Fruit fly (Drosophila melanogaster) whole organism, adult: Measurements from ENCODE around the gene Lectin-galC1.

Experiments
- CG11617 ChIP-seq: fragments of 200-800 bp; sonication (Bioruptor generic); optimal IDR thresholded peaks from 2 replicates; lab custom pipeline; 2017; ENCODE audit warnings: mild to moderate bottlenecking, missing biosample characterization, missing genetic modification reagents, missing genetic modification characterization
- CG12768 ChIP-seq: fragments of 200-800 bp; sonication (Bioruptor generic); optimal IDR thresholded peaks from 2 replicates; lab custom pipeline; 2017; ENCODE audit warnings: missing biosample characterization, missing genetic modification characterization, mild to moderate bottlenecking, moderate library complexity, missing genetic modification reagents
- CG14711 ChIP-seq: fragments of 200-800 bp; sonication (Bioruptor generic); optimal IDR thresholded peaks from 2 replicates; lab custom pipeline; 2018; ENCODE audit warnings: missing biosample characterization, mild to moderate bottlenecking, missing genetic modification characterization, moderate library complexity
- CG1620 ChIP-seq: fragments of 200-800 bp; sonication (Bioruptor generic); optimal IDR thresholded peaks from 2 replicates; lab custom pipeline; 2016; ENCODE audit warnings: missing biosample characterization, missing genetic modification characterization
- CG33017 ChIP-seq: fragments of 200-800 bp; sonication (Bioruptor generic); optimal IDR thresholded peaks from 2 replicates; lab custom pipeline; 2018; ENCODE audit warnings: missing biosample characterization, mild to moderate bottlenecking, missing genetic modification characterization, moderate library complexity
- CG5204 ChIP-seq: fragments of 200-800 bp; sonication (Bioruptor generic); optimal IDR thresholded peaks from 2 replicates; lab custom pipeline; 2016; ENCODE audit warnings: missing biosample characterization, missing genetic modification characterization
- CG7045 ChIP-seq: fragments of 200-800 bp; sonication (Bioruptor generic); optimal IDR thresholded peaks from 2 replicates; lab custom pipeline; 2017; ENCODE audit warnings: missing biosample characterization, mild to moderate bottlenecking, missing genetic modification characterization
- CG7101 ChIP-seq: fragments of 200-800 bp; sonication (Bioruptor generic); optimal IDR thresholded peaks from 2 replicates; lab custom pipeline; 2018; ENCODE audit warnings: missing biosample characterization, mild to moderate bottlenecking, missing genetic modification characterization, moderate library complexity
- Clk ChIP-seq: fragments of 200-800 bp; sonication (Bioruptor generic); optimal IDR thresholded peaks from 2 replicates; lab custom pipeline; 2017; ENCODE audit warnings: missing biosample characterization, missing genetic modification characterization
- Crg-1 ChIP-seq: fragments of 200-800 bp; sonication (Bioruptor generic); optimal IDR thresholded peaks from 2 replicates; lab custom pipeline; 2016; ENCODE audit warnings: missing biosample characterization, missing genetic modification characterization
- Hr96 ChIP-seq: fragments of 200-800 bp; sonication (Bioruptor generic); optimal IDR thresholded peaks from 2 replicates; lab custom pipeline; 2016; ENCODE audit warnings: missing biosample characterization, missing genetic modification characterization
- Mnt ChIP-seq: fragments of 200-800 bp; sonication (Bioruptor generic); optimal IDR thresholded peaks from 2 replicates; lab custom pipeline; 2016; ENCODE audit warnings: missing biosample characterization, mild to moderate bottlenecking, missing genetic modification characterization
- bab1 ChIP-seq: fragments of 200-800 bp; sonication (Bioruptor generic); optimal IDR thresholded peaks from 3 replicates; lab custom pipeline; 2019; ENCODE audit warnings: missing biosample characterization, mild to moderate bottlenecking, missing genetic modification characterization, moderate library complexity
- cic ChIP-seq: fragments of 200-800 bp; sonication (Bioruptor generic); optimal IDR thresholded peaks from 2 replicates; lab custom pipeline; 2017; ENCODE audit warnings: missing biosample characterization, mild to moderate bottlenecking, missing genetic modification characterization, moderate library complexity
- cnc ChIP-seq, 2 experiments: fragments of >200 bp; optimal IDR thresholded peaks; 2 replicates each; lab custom pipeline; 2017
- kay ChIP-seq: fragments of 200-800 bp; sonication (Bioruptor generic); peaks from one replicate; lab custom pipeline; 2016; ENCODE audit warnings: missing biosample characterization, missing genetic modification characterization, borderline replicate concordance
- ovo ChIP-seq: fragments of 200-800 bp; sonication (Bioruptor generic); optimal IDR thresholded peaks from 2 replicates; lab custom pipeline; 2016; ENCODE audit warnings: missing biosample characterization, missing genetic modification characterization
- pad ChIP-seq: fragments of 200-800 bp; sonication (Bioruptor generic); optimal IDR thresholded peaks from 3 replicates; lab custom pipeline; 2017; ENCODE audit warnings: missing biosample characterization, missing genetic modification characterization, mild to moderate bottlenecking, moderate library complexity, missing genetic modification reagents
- tj ChIP-seq: fragments of 200-800 bp; sonication (Bioruptor generic); optimal IDR thresholded peaks from 3 replicates; lab custom pipeline; 2017; ENCODE audit warnings: missing biosample characterization, mild to moderate bottlenecking, missing genetic modification characterization, moderate library complexity
- toe ChIP-seq: fragments of 200-800 bp; sonication (Bioruptor generic); optimal IDR thresholded peaks from 2 replicates; lab custom pipeline; 2016; ENCODE audit warnings: missing biosample characterization, missing genetic modification characterization

The Lectin-galC1 gene

DNA sequence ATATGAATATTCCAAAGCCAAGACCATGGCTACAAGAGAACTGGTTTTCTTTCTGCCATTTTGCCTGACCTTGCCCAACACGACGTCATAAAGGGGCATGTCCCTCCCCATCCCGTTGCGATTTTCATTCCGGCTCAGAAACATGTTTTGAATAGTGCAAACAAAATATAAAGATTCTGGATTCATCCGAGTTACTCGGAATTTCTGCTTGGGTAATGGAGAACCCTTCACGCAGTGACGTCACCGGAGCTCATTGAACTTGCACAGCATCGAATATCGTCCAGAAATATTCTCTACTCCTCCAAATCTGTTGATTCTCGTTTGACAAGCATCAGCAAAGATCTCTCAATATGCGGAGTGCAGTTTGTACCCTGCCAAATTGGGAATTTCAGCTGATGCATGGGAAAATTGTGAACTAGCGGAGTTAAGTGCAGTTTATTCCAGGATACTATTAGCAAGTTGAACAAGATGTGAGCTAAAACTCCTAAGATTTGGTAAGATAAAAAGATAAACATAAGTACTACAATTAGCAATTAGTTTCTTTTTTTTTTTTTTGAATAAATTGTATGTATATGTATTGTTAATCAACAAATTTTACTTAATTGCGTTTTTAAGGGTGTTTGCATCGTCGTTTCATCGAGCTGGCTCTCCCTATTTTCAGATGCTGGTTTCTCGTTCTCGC lies 37.0 kb downstream of the Lectin-galC1 start, which contains the start of gene CG10026:
Gene CG10026 (plus strand): TSS at position 187 of the 682 bp plus-strand sequence.
- TF ChIP-seq ovo: no peak
- TF ChIP-seq CG12768 (GFP tag; lab: Kevin White, UChicago): peak; percentile 7
- peak; percentile 52 for TF ChIP-seq kay (GFP tag; lab: Kevin White, UChicago)
- TF ChIP-seq tj (GFP tag; lab: Kevin White, UChicago): peak; percentile 72
- no peak for TF ChIP-seq CG11617 (GFP tag; lab: Kevin White, UChicago)
- TF ChIP-seq CG33017 (tag; lab: Kevin White, UChicago): no peak
- TF ChIP-seq toe (GFP tag; lab: Kevin White, UChicago): no peak

DNA sequence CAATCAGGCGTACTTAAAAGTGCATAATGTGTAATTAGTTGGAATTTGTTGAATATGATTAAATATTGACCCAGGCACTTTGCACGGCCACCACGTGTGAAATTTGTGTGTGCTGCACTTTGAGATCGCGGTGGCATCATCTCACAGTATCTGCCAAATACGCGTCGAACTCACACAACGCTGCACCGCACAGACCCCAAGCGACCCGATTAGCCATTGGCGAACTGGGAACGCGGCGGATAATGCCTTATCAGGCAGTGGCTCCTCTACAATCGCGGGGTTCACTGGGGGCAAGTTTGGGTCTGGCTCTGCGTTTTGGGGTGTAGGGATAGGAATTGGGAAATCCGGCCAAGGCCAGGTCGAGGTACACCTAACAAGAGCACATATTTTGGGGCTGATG lies 38.0 kb downstream of the Lectin-galC1 start:
- TF ChIP-seq tj (GFP tag; lab: Kevin White, UChicago) (peak; percentile 17), Mnt (GFP tag; lab: Kevin White, UChicago) (peak; percentile 6), CG7045 (no peak)

DNA sequence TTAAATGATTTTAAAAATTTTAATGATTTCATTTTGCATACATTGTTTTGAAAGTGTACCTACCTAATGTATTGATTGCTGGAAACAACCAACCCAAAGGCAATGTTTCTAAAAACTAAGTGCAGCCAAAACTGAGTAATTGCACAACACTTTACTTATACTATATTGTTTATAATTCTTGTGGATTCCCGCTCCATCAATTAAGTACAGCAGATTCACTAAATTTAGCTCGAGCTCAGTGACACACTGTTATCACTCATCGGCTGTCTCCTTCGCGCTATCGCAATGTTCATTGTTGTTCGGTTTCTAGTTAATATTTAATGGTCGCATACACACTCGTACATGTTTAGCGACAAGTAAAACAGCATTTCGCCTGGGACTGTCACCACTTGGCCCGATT lies 38.5 kb downstream of the Lectin-galC1 start:
- TF ChIP-seq pad (no peak), cnc (optimal IDR thresholded peaks at IDR 0.05; lab: Kevin White, UChicago) (no peak), CG7045 (no peak), CG1620 (GFP tag; lab: Kevin White, UChicago) (no peak), Clk (GFP tag; lab: Kevin White, UChicago) (no peak), CG7101 (tag; lab: Kevin White, UChicago) (no peak), toe (GFP tag; lab: Kevin White, UChicago) (no peak), ovo (no peak)

DNA sequence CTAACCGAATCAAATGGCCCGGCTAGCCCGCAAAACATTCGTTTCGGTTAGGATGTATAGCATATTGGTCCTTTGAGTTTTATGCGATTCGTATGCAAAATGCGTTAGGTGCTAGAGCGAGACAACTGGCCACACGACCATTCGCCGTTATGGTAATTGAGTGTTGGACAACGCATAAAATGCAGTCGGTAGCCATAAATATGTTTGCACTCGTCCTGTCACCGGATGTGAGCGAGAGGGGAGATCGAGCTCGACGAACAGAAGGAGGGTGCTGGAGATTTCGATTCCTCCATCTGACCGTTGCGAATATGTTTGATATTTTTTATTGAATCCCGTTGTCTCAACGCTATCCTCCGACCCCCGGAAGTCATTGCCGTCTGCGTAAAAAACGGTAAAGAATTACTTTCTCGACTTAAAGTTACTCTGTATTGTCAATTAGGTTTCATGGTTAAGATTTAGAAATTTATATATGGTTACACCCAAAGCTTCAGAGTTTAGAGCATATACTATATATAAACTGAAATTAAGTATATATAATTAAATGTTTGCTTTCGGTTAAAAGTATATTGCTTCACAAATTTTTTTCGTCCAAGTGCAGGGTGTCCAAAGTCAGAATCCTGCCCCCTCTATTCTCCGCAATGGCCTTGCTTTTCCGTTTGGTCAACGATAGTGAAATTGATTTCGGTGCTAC lies 40.8 kb downstream of the Lectin-galC1 start:
- TF ChIP-seq CG11617 (GFP tag; lab: Kevin White, UChicago): no peak
- TF ChIP-seq bab1: no peak
- no peak for TF ChIP-seq Clk (GFP tag; lab: Kevin White, UChicago)
- TF ChIP-seq CG33017 (tag; lab: Kevin White, UChicago): no peak
- TF ChIP-seq Crg-1 (GFP tag; lab: Kevin White, UChicago): no peak
- TF ChIP-seq CG14711 (tag; lab: Kevin White, UChicago): no peak
- no peak for TF ChIP-seq pad
- no peak for TF ChIP-seq Hr96
- no peak for TF ChIP-seq CG7101 (tag; lab: Kevin White, UChicago)
- no peak for TF ChIP-seq kay (GFP tag; lab: Kevin White, UChicago)
- TF ChIP-seq CG5204: no peak

DNA sequence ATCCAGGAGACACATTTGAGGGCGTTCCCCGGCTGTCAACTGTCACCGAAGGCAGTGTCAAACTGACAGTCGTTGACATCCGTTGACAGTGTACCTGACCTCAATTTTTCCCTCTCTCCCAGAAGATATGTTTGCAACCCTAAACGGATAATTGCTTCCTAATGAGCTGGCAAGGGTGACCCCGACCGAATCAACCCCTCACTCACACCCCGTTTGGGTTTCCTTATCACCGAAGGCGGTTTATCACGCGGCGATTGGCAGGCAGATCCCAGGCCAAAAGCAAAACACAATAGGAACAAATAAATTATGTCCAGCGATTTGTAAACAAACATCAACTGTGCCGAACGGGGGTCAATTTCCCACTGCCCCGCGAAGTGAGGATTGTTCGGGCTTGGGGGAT lies 42.2 kb downstream of the Lectin-galC1 start:
- no peak for TF ChIP-seq CG14711 (tag; lab: Kevin White, UChicago)
- no peak for TF ChIP-seq cic (GFP tag; lab: Kevin White, UChicago)
- TF ChIP-seq toe (GFP tag; lab: Kevin White, UChicago): no peak
- no peak for TF ChIP-seq CG33017 (tag; lab: Kevin White, UChicago)
- no peak for TF ChIP-seq CG12768 (GFP tag; lab: Kevin White, UChicago)
- TF ChIP-seq CG7101 (tag; lab: Kevin White, UChicago): no peak
- no peak for TF ChIP-seq cnc (optimal IDR thresholded peaks at IDR 0.05; lab: Kevin White, UChicago)
- no peak for TF ChIP-seq Hr96
- TF ChIP-seq CG5204: no peak
- TF ChIP-seq ovo: no peak
- TF ChIP-seq CG1620 (GFP tag; lab: Kevin White, UChicago): no peak
- no peak for TF ChIP-seq Mnt (GFP tag; lab: Kevin White, UChicago)
- no peak for TF ChIP-seq pad
- no peak for TF ChIP-seq CG7045
- TF ChIP-seq kay (GFP tag; lab: Kevin White, UChicago): no peak
- no peak for TF ChIP-seq bab1
- TF ChIP-seq tj (GFP tag; lab: Kevin White, UChicago): no peak
- no peak for TF ChIP-seq CG11617 (GFP tag; lab: Kevin White, UChicago)
- TF ChIP-seq Clk (GFP tag; lab: Kevin White, UChicago): no peak

DNA sequence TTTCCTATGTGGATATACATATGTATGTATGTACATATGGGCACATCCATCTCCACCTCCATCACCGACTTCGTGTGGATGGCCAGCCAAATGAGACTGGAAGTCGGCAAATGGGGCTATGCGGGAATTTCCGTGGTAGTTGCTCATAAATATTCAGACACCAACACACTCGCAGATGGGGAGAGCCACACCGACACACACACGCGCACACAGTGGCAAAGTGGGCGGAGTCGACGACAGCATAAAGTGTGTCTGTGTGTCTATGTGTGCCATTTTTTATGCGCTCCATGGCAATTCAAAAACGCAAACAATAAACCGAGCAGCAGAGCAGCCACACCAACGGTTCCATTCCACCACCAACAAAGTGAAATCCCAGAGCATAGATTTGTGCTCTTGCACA lies 45.7 kb downstream of the Lectin-galC1 start:
- TF ChIP-seq CG12768 (GFP tag; lab: Kevin White, UChicago): no peak
- TF ChIP-seq tj (GFP tag; lab: Kevin White, UChicago): peak; percentile 18
- no peak for TF ChIP-seq Crg-1 (GFP tag; lab: Kevin White, UChicago)
- TF ChIP-seq CG1620 (GFP tag; lab: Kevin White, UChicago): no peak
- no peak for TF ChIP-seq bab1

DNA sequence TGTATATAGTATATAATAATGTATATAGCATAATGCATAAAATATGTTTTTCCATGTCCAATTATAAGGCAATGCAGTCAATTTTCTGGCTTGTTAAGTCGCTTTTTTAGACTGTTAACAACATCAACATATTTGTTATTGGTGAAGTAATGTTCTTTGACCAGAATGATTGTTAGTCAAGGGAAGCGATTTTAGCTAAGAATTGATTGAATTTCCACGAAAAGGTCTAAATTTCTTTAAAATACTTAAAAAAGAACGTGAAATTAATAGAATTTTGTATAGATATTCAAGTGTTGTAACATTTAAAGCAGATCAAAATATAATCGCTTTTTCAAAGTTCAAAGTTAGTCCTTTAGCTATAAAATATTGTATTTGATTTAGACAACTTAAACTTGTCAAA lies 46.2 kb downstream of the Lectin-galC1 start:
- no peak for TF ChIP-seq Crg-1 (GFP tag; lab: Kevin White, UChicago)
- no peak for TF ChIP-seq CG1620 (GFP tag; lab: Kevin White, UChicago)
- TF ChIP-seq CG11617 (GFP tag; lab: Kevin White, UChicago): no peak
- no peak for TF ChIP-seq tj (GFP tag; lab: Kevin White, UChicago)
- TF ChIP-seq Mnt (GFP tag; lab: Kevin White, UChicago): no peak
- peak; percentile 25 for TF ChIP-seq CG5204
- TF ChIP-seq Clk (GFP tag; lab: Kevin White, UChicago): no peak
- TF ChIP-seq CG33017 (tag; lab: Kevin White, UChicago): no peak
